Worm (Caenorhabditis elegans): ENCODE results near the gene bcc-1.
A peak's percentile ranks its signal among the peaks of the same experiment; 100 is the strongest.

The bcc-1 gene

ce11 chrIV:11118837-11119491 is 26.6 kb upstream of the bcc-1 start, which contains the start of the genes imp-2 and enpl-1 (continued):
- TF ChIP-seq nhr-129 (tag; optimal IDR thresholded peaks at IDR 0.05) (peak; percentile 94), lin-11 (tag; optimal IDR thresholded peaks at IDR 0.05) (peak; percentile 93), ztf-4 (tag; optimal IDR thresholded peaks at IDR 0.05) (peak; percentile 69), R02D3.7 (tag; optimal IDR thresholded peaks at IDR 0.05) (no peak), peb-1 (tag; optimal IDR thresholded peaks at IDR 0.05) (no peak), nhr-23 (tag; optimal IDR thresholded peaks at IDR 0.05) (peak; percentile 25), F13H6.1 (tag; optimal IDR thresholded peaks at IDR 0.05) (peak; percentile 91), nhr-11 (tag; optimal IDR thresholded peaks at IDR 0.05) (no peak), nhr-237 (tag; optimal IDR thresholded peaks at IDR 0.05) (peak; percentile 21), lin-13 (GFP tag; optimal IDR thresholded peaks at IDR 0.05) (peak; percentile 88), ceh-16 (tag; optimal IDR thresholded peaks at IDR 0.05) (peak; percentile 31), ceh-82 (tag; optimal IDR thresholded peaks at IDR 0.05) (no peak), sma-9 (GFP tag; optimal IDR thresholded peaks at IDR 0.05) (peak; percentile 81), sma-9 (tag; optimal IDR thresholded peaks at IDR 0.05) (no peak), unc-62 (GFP tag; optimal IDR thresholded peaks at IDR 0.05) (no peak)

ce11 chrIV:11112641-11113040 is 20.3 kb upstream of the bcc-1 start, which contains the start of gene clc-9:
Gene clc-9 (plus strand): TSS chrIV:11112941.
- TF ChIP-seq crh-2 (tag; optimal IDR thresholded peaks at IDR 0.05): no peak
- no peak for TF ChIP-seq gmeb-1 (tag; optimal IDR thresholded peaks at IDR 0.05)
- no peak for TF ChIP-seq C34F6.9 (tag; optimal IDR thresholded peaks at IDR 0.05)
- TF ChIP-seq nhr-237 (tag; optimal IDR thresholded peaks at IDR 0.05): no peak
- TF ChIP-seq ceh-16 (tag; optimal IDR thresholded peaks at IDR 0.05): no peak
- TF ChIP-seq nhr-12 (tag; optimal IDR thresholded peaks at IDR 0.05): no peak
- no peak for TF ChIP-seq alr-1 (tag; optimal IDR thresholded peaks at IDR 0.05)
- no peak for TF ChIP-seq elt-3 (tag; optimal IDR thresholded peaks at IDR 0.05)
- TF ChIP-seq R02D3.7 (tag; optimal IDR thresholded peaks at IDR 0.05): no peak
- TF ChIP-seq ceh-82 (tag; optimal IDR thresholded peaks at IDR 0.05): no peak
- TF ChIP-seq nhr-25 (tag; optimal IDR thresholded peaks at IDR 0.05): no peak
- no peak for TF ChIP-seq ZK546.5 (tag; optimal IDR thresholded peaks at IDR 0.05)
- TF ChIP-seq egl-27 (tag; optimal IDR thresholded peaks at IDR 0.05): no peak
- no peak for TF ChIP-seq lin-39 (tag; optimal IDR thresholded peaks at IDR 0.05)
- TF ChIP-seq nhr-21 (tag; optimal IDR thresholded peaks at IDR 0.05): no peak
- TF ChIP-seq lin-13 (GFP tag; optimal IDR thresholded peaks at IDR 0.05): no peak
- no peak for TF ChIP-seq ztf-1 (GFP tag; conservative IDR thresholded peaks at IDR 0.05)
- no peak for TF ChIP-seq mab-5 (tag; optimal IDR thresholded peaks at IDR 0.05)
- TF ChIP-seq nhr-23 (tag; optimal IDR thresholded peaks at IDR 0.05): no peak
- no peak for TF ChIP-seq ztf-4 (tag; optimal IDR thresholded peaks at IDR 0.05)

- TF ChIP-seq fos-1 (tag; optimal IDR thresholded peaks at IDR 0.05) (no peak), lin-39 (tag; optimal IDR thresholded peaks at IDR 0.05) (no peak), nhr-129 (tag; optimal IDR thresholded peaks at IDR 0.05) (peak; percentile 44), crh-2 (tag; optimal IDR thresholded peaks at IDR 0.05) (peak; percentile 49), lsy-2 (tag; optimal IDR thresholded peaks at IDR 0.05) (peak in 1 of 2 experiments; percentile 21)
Measured at ce11 chrIV:11111898-11112297, 19.5 kb upstream of the bcc-1 start.

ce11 chrIV:11110995-11111619 is 18.8 kb upstream of the bcc-1 start, which contains the start of gene rps-5:
Gene rps-5 (minus strand): TSS chrIV:11111045.
- TF ChIP-seq peb-1 (tag; optimal IDR thresholded peaks at IDR 0.05) (no peak), lin-13 (GFP tag; optimal IDR thresholded peaks at IDR 0.05) (peak; percentile 61), skn-1 (tag; optimal IDR thresholded peaks at IDR 0.05) (no peak), gmeb-1 (tag; optimal IDR thresholded peaks at IDR 0.05) (peak; percentile 78), elt-3 (tag; optimal IDR thresholded peaks at IDR 0.05) (no peak), nhr-10 (tag; optimal IDR thresholded peaks at IDR 0.05) (no peak), nhr-23 (tag; optimal IDR thresholded peaks at IDR 0.05) (no peak), nhr-6 (tag; optimal IDR thresholded peaks at IDR 0.05) (no peak), unc-62 (GFP tag; optimal IDR thresholded peaks at IDR 0.05) (no peak), nhr-77 (tag; optimal IDR thresholded peaks at IDR 0.05) (no peak), mdl-1 (tag; optimal IDR thresholded peaks at IDR 0.05) (no peak), elt-1 (tag; optimal IDR thresholded peaks at IDR 0.05) (no peak), ceh-82 (tag; optimal IDR thresholded peaks at IDR 0.05) (no peak), lin-39 (tag; optimal IDR thresholded peaks at IDR 0.05) (no peak), F13H6.1 (tag; optimal IDR thresholded peaks at IDR 0.05) (peak; percentile 20), Y55F3AM.14 (GFP tag; optimal IDR thresholded peaks at IDR 0.05) (no peak), aly-2 (tag; optimal IDR thresholded peaks at IDR 0.05) (no peak), ama-1 (optimal IDR thresholded peaks at IDR 0.05) (peak; percentile 18), fos-1 (tag; optimal IDR thresholded peaks at IDR 0.05) (peak; percentile 33), lin-11 (tag; optimal IDR thresholded peaks at IDR 0.05) (peak; percentile 47), nhr-12 (tag; optimal IDR thresholded peaks at IDR 0.05) (no peak), blmp-1 (tag; optimal IDR thresholded peaks at IDR 0.05; ENCODE audit: insufficient read depth) (no peak), crh-2 (tag; optimal IDR thresholded peaks at IDR 0.05) (peak; percentile 65), unc-55 (GFP tag; optimal IDR thresholded peaks at IDR 0.05) (peak; percentile 86), nhr-11 (tag; optimal IDR thresholded peaks at IDR 0.05) (no peak), ZK546.5 (tag; optimal IDR thresholded peaks at IDR 0.05) (peak; percentile 15), nhr-237 (tag; optimal IDR thresholded peaks at IDR 0.05) (no peak), snpc-4 (tag; optimal IDR thresholded peaks at IDR 0.05) (peak; percentile 49), C34F6.9 (tag; optimal IDR thresholded peaks at IDR 0.05) (peak; percentile 71), ztf-1 (GFP tag; conservative IDR thresholded peaks at IDR 0.05) (no peak), egl-27 (tag; optimal IDR thresholded peaks at IDR 0.05) (no peak), R02D3.7 (tag; optimal IDR thresholded peaks at IDR 0.05) (no peak), lsy-2 (tag; optimal IDR thresholded peaks at IDR 0.05) (peak; percentile 50 to 89)
